Worm (Caenorhabditis elegans): ENCODE measurements around the gene aly-2.

The aly-2 gene

DNA sequence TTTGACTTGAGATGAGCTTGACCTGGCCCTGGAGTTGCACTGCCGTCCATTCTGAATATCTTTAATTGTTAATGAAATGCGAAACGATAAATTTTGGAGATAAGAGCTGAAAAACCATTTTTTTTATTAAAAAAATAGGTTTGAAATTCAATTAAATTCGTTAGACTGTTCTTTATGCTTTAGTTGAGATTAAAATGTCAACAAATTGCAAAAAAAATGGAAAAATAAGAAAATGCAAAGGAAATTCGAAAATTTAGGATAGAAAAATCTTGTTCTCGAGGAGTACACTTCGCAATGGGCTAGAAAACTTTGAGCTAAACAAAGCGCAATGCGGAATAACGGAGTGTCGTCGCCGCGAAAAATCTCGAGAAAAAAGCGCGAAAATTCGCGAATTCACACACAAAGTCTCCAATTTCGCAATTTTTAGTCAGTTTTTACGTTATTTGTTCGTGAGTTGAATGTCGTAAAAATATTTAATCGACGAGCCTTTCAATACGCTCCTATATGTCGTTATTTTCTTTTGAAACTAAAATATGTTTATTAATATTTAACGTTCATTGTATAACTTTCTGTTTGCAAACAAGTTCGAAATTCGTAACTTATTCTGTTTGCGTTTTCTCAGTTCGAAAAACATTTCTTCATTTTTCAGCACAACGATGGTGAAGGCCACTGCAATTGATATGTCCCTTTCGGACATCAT lies at the start of gene aly-2, which contains the start of gene rpb-12:
TSS of gene aly-2 (plus strand) at position 650 of the 700 bp plus-strand sequence.
TSS of gene rpb-12 (minus strand) at position 51 of the 700 bp plus-strand sequence.
- no peak for TF ChIP-seq unc-62 (GFP tag; optimal IDR thresholded peaks at IDR 0.05)

DNA sequence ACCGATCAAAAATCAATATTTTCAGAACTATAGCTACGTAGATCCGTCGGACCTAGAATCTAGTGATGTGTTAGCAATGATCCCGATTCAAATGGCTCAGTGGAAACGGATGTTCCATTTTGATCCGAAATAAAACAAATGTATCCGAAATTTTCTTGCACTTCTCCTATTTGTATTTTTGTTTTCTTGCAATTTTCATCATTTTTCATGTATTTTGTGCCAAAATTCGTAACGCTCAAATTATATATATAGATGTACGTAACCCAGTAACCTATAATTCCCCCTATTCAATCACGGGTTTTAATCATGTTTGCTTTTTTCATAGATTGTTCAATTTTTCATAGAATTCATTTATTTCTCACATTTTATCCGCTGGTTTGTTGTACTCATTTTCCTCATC lies 48.3 kb upstream of the aly-2 start, which contains the start of gene gldi-10:
TSS of gene gldi-10 (plus strand) at position 301 of the 400 bp plus-strand sequence.
- TF ChIP-seq unc-62 (GFP tag; optimal IDR thresholded peaks at IDR 0.05), result no peak

DNA sequence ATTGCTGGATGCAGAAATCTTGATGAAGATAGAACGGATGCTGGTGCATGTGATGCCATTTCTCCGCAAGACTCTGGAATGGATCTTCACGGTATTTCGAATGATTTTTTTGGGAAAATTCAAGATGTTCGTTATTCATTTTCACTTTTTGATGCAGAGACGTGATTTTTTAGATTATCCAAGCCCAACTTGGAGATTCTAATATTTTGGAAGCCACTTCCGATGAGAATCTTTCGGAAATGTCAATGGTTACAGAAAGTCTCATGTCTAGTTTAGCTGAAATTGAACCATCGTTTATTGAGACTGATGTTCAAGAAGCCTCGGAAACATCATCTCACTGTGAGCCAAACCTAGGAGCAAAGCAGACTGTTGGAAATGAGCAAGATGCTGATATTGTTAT lies 46.4 kb upstream of the aly-2 start:
- no peak for TF ChIP-seq unc-62 (GFP tag; optimal IDR thresholded peaks at IDR 0.05)

DNA sequence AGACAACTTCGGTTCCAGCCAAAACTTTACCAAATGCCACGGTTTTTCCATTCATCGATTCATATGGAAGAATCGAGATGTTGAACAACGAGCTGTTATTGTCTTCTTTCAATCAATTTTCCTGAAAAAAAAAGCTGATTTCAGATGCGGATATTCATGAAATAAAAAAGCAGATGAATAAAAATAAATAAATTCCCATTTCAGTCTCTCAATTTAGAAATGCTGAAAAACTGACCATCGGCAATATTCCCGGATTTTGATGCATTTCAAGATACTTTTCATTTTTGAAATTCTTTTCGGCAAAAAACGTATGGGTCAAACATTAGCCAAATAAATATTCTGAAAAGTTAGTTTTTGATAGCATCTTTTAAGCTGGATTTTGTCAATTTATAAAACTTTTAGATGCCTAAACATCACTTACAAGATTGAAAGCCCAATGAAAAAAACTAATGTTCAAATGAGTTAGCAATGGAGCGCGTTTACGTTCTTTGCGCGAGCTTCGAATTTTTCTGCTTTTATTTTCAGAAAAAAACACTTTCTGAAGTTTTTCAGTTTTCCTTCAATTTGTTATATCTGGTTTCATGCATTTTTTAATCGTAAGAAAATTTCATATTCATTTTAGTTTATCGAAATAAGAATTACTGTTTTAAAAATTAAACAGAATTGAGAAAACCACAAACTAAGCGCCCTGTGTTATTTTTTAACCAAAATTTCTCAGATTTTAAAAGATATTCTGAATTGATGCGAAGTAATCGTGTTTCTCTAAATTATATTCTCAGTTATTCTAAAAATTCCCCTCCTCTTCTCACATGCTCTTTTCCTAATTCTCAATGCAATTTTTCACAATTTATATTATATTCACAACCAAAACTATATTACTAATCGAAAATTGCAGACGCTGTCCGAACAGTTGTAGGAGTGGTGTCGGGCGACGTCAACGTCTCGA lies 42.9 kb upstream of the aly-2 start, which contains the start of the genes C01F6.14 and fem-3:
TSS of gene C01F6.14 (minus strand) at position 51 of the 946 bp plus-strand sequence.
TSS of gene fem-3 (plus strand) at position 896 of the 946 bp plus-strand sequence.
- TF ChIP-seq unc-62 (GFP tag; optimal IDR thresholded peaks at IDR 0.05), result no peak

DNA sequence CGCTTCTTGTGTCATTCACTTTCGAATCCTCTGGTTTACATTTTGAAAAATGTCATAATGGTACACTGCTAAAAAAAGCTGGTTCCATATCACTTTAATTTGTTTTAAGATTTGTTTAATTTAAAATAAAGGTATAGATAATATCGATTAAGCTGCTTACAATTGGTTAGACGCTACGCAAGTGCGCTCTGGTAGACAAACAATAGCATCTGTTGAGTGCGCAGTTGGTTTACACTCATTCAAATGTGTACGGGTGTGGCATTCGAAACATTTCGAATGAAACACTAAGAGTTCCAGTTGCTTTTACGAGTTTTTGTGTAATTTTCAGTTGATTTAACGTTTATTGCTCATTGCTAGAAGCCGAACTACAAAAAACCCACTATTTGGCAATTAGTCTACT lies 39.8 kb upstream of the aly-2 start:
- TF ChIP-seq unc-62 (GFP tag; optimal IDR thresholded peaks at IDR 0.05), result no peak

DNA sequence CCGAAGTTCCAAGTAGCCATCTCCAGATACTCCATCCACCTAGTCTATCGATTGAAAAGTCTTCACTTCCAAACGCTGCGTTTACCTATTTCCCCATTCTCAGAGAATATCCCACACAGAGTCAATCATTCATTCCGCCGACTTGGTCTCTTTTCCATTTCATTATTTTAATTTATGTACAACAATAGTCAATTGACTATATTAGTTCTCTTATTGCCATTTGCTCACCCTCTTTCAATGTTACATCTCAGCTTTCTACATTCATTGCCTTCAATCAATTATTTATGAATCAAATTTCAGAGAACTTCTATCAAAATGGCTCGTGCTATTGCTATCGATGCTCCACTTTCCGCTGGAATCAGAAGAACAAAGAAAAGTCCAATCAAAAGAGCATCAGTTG lies 38.6 kb upstream of the aly-2 start, which contains the start of gene aly-1:
TSS of gene aly-1 (plus strand) at position 301 of the 400 bp plus-strand sequence.
- TF ChIP-seq unc-62 (GFP tag; optimal IDR thresholded peaks at IDR 0.05), result no peak

DNA sequence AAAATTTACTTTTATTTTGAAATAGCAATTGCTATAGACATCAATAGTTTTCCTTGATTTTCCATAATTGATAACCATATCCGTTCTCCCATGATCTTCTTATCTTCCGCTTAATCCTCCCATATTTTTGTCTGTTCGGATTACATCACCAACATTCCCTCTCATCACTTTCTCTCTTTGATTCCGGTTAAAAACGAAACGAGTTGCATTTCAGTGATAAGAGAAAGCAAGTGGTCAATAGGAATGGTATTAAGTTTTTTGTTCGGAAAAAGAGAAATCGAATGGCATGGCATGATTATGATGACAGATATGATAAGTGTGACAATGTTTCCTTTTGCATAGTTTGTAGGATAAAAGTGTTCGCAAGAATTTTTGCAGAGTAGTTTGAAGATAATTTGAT lies 35.2 kb upstream of the aly-2 start:
- TF ChIP-seq unc-62 (GFP tag; optimal IDR thresholded peaks at IDR 0.05), result no peak

DNA sequence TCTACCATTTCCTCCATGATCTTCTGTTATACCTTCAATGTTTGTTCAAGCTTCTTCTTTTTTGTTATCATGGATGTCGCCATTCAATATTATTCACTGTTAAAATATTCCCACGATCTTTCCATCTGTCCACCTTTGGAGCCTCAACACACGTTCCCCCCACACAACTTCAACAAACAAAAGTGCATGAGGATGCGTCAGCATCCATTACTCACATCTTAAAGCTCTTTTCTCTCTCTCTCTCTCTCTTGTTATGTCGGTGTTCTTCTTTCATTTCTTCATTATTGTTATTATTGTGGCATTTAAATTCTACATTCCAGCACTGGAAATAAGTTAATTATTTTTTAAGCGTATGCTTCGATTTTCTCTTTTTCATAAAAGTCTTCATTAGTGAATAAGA lies 33.2 kb upstream of the aly-2 start:
- no peak for TF ChIP-seq unc-62 (GFP tag; optimal IDR thresholded peaks at IDR 0.05)

DNA sequence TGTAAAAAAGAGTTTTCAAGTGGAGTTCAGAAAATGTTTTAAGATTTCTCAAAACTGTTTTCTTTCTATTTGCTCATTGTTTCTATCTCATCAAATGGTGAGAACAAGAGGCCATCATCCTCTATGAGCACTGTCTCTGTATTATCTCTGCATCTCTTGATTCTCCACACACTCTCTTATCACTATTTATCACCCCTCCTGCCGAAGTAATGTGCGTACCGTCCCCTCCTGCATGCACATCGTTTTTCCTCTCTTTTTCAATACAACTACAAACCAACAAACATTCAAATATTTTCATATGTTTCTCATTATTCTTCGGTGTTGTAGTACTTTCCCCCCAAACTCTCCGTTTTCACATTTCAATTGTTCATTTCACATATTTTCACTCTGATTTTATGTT lies 30.8 kb upstream of the aly-2 start:
- no peak for TF ChIP-seq unc-62 (GFP tag; optimal IDR thresholded peaks at IDR 0.05)

DNA sequence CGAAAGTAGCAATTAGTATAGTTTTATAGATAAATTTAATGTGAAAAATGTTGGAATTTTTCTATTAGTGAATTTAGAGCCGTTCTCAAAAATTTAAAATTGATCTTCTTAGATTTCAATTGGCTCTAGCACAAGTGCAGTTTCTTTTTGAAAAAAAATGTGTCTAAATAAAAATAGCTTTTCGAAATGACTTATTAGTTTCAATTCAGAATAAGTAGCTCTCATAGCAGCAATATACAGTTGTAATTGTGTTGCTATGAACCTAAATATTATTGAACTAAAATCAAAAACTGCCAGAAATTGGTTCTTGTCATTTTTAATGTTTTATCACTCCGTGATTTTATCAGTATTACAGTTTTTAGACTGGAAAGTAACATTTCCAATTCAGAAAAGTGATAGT lies 29.6 kb upstream of the aly-2 start:
- TF ChIP-seq unc-62 (GFP tag; optimal IDR thresholded peaks at IDR 0.05), result no peak

DNA sequence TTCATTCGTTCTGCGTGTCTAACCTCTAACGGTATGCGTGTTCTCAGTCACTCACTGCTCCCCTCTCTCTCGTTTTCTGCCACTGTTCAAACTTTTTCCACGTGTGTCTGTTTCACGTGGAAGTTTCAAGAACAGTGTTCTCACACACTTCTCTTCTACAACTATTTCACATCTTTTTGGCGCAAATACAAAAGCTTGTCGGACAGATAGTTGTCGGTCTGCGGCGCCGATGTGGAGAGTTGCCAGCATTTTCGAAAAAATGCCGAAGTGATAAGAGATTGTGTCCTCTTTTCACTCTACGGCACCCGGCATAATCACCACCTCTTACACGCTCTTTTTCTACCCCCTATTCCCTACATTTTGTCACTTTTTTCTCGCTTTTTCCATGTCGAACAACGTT lies 28.9 kb upstream of the aly-2 start:
- no peak for TF ChIP-seq unc-62 (GFP tag; optimal IDR thresholded peaks at IDR 0.05)

DNA sequence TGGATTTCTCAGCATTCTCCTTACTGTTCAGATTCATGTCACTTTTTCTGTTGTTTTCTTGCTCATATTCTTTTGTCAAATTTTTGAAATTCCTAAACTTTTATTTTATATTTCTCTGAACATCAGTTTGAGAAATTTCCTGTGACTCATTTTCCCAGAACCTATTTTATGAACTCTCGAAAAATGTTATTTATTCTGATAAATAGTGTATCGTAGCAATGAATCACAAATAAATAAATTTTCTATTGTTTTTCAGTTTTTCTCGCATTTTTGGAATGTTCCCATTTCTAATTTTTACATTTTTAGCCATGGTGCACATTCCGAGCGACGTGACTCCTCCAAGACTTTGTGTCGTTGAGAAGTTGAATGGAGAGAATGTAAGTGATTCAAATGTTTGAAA lies 28.5 kb upstream of the aly-2 start, which contains the start of gene nrfl-1:
TSS of gene nrfl-1 (plus strand) at position 301 of the 400 bp plus-strand sequence.
- TF ChIP-seq unc-62 (GFP tag; optimal IDR thresholded peaks at IDR 0.05), result no peak

DNA sequence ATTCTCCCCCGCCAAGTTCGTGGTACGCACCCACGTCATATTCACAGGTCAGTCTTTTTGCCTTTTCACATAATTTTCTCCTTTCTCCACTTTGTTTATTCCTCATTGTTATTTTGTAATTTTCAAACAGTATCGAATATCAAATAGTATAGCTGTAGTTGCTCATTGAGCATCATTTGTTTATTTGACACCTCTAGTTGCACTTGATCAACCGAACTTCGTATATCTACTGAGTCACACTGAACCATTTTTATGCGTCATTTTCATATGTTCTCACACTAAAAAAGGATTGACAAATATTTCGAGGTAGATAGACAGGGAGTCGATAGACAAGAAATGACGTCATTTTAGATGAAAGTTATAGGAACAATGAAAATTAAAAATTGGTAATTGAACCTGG lies 27.0 kb upstream of the aly-2 start:
- no peak for TF ChIP-seq unc-62 (GFP tag; optimal IDR thresholded peaks at IDR 0.05)

DNA sequence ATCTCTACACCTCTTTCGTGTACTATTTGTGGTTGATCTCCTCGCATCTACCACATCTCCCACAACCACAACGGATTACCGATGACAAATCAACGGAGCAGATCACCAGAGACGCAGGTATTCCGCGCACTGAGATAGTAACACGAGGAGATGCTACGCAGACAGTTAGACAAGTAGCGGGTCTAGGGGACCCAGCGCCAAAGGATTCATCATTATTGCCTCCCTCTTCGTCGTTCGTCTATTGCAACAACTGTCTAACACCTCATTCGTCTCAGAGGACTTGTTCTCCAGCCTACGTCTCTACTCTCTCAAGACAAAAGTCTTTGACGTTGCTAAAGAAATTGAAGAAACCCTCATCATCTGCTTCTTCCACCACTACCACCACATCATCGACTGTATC lies 25.7 kb upstream of the aly-2 start:
- no peak for TF ChIP-seq unc-62 (GFP tag; optimal IDR thresholded peaks at IDR 0.05)

DNA sequence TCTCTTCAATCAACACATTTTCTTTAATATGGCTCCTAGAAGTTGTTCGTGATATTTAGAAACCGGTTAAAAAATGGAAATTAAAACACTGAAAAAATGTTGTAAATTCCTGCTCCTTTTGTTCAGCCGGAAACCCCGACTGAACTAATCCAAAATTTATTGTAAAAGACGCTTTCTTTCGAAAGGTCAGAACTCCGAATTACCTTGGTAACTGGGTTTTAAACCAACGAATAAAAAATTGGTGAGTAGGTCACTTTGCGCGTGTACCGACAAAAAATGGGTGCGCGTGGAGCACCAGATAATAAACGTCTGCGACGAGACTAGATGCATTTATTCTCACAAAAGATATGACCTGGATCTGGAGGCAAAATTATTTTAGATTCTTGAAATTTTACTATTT lies 16.7 kb upstream of the aly-2 start:
- no peak for TF ChIP-seq unc-62 (GFP tag; optimal IDR thresholded peaks at IDR 0.05)

DNA sequence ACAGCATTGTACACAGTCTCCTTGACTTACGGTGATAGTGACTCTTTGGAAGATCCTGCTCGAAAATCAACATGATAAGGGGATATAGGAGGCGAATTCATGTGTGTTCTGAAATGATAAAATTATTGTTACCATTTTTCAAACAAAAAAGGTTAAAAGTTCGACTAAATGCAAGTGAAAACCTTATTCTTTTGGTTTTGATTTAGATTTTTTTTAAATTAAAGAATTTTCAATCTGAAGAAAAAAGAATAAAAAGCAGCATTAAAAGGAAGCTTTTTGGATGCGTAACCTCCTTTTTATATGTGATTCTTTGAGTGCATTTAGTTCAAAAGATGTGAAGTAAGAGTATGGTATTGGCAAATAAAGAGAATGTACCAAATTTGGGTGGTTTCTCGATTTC lies 11.9 kb upstream of the aly-2 start, which contains the start of gene delm-1:
TSS of gene delm-1 (minus strand) at position 101 of the 400 bp plus-strand sequence.
- no peak for TF ChIP-seq unc-62 (GFP tag; optimal IDR thresholded peaks at IDR 0.05)

Measured in whole organism, dauer.